Fruit fly (Drosophila melanogaster): ENCODE results near the gene PrBP.
A peak's percentile ranks its signal among the peaks of the same experiment; 100 is the strongest.

Gene PrBP

dm6 chr2L:8691292-8691975 is 5.7 kb upstream of the PrBP start (continued):
- TF ChIP-seq CG18011 (GFP tag; optimal IDR thresholded peaks at IDR 0.05) (peak; percentile 34), CG9932 (GFP tag; IDR thresholded peaks at IDR 0.05) (peak; percentile 75), vfl (GFP tag; optimal IDR thresholded peaks at IDR 0.05) (no peak), CG18599 (GFP tag; optimal IDR thresholded peaks at IDR 0.05) (peak; percentile 83), CG6654 (GFP tag; optimal IDR thresholded peaks at IDR 0.05) (peak; percentile 66), nerfin-2 (GFP tag; IDR thresholded peaks at IDR 0.05; ENCODE audit: partially characterized antibody) (no peak), CG13296 (GFP tag; optimal IDR thresholded peaks at IDR 0.05) (peak; percentile 91), peb (GFP tag; IDR thresholded peaks at IDR 0.05) (peak; percentile 4), CG4282 (GFP tag; optimal IDR thresholded peaks at IDR 0.05) (no peak), CG11456 (GFP tag; IDR thresholded peaks at IDR 0.05) (peak; percentile 31; the same call in 1 of the 3 replicates), Dad (GFP tag; optimal IDR thresholded peaks at IDR 0.05) (peak; percentile 57), unc-4 (GFP tag; IDR thresholded peaks at IDR 0.05; ENCODE audit: partially characterized antibody) (no peak), Abd-B (GFP tag; optimal IDR thresholded peaks at IDR 0.05) (peak; percentile 85), phol (tag; optimal IDR thresholded peaks at IDR 0.05) (peak; percentile 94), CG9797 (GFP tag; optimal IDR thresholded peaks at IDR 0.05) (no peak), CG3407 (GFP tag; optimal IDR thresholded peaks at IDR 0.05) (peak; percentile 85), CG3838 (GFP tag; optimal IDR thresholded peaks at IDR 0.05) (peak; percentile 24), CG13894 (tag; optimal IDR thresholded peaks at IDR 0.05) (peak; percentile 52), ab (GFP tag; optimal IDR thresholded peaks at IDR 0.05) (no peak), Hr78 (GFP tag; optimal IDR thresholded peaks at IDR 0.05) (peak in 1 of 2 experiments; percentile 86), Hr39 (optimal IDR thresholded peaks at IDR 0.05) (no peak), CG4854 (GFP tag; optimal IDR thresholded peaks at IDR 0.05) (peak; percentile 62), grau (tag; optimal IDR thresholded peaks at IDR 0.05) (peak; percentile 90), nerfin-1 (tag; optimal IDR thresholded peaks at IDR 0.05) (peak; percentile 88), Sry-β (GFP tag; optimal IDR thresholded peaks at IDR 0.05) (peak; percentile 51), CG7928 (GFP tag; optimal IDR thresholded peaks at IDR 0.05) (peak; percentile 66), h (optimal IDR thresholded peaks at IDR 0.05) (no peak), D (optimal IDR thresholded peaks at IDR 0.05) (no peak), D (GFP tag; optimal IDR thresholded peaks at IDR 0.05) (peak; percentile 91), CG31441 (GFP tag; IDR thresholded peaks at IDR 0.05) (peak; percentile 96), CG12236 (GFP tag; optimal IDR thresholded peaks at IDR 0.05) (peak; percentile 3), Hmr (GFP tag; optimal IDR thresholded peaks at IDR 0.05) (peak; percentile 90), bigmax (GFP tag; optimal IDR thresholded peaks at IDR 0.05) (no peak), CG7271 (tag; optimal IDR thresholded peaks at IDR 0.05) (peak; percentile 7), sima (GFP tag; optimal IDR thresholded peaks at IDR 0.05) (no peak), CG4707 (GFP tag; optimal IDR thresholded peaks at IDR 0.05) (peak; percentile 76), CG8765 (GFP tag; IDR thresholded peaks at IDR 0.05) (no peak), CG7987 (GFP tag; optimal IDR thresholded peaks at IDR 0.05) (peak; percentile 62), Dip3 (GFP tag; optimal IDR thresholded peaks at IDR 0.05) (no peak), tap (tag; optimal IDR thresholded peaks at IDR 0.05) (peak; percentile 75), ken (GFP tag; IDR thresholded peaks at IDR 0.05) (peak; percentile 23; the same call in 1 of the 3 replicates), Atf-2 (GFP tag; optimal IDR thresholded peaks at IDR 0.05) (peak; percentile 50), Kr (GFP tag; optimal IDR thresholded peaks at IDR 0.05) (peak; percentile 55), Deaf1 (tag; optimal IDR thresholded peaks at IDR 0.05) (peak; percentile 69), nmo (GFP tag; optimal IDR thresholded peaks at IDR 0.05) (peak; percentile 94), rib (GFP tag; IDR thresholded peaks at IDR 0.05) (no peak), CG7745 (tag; optimal IDR thresholded peaks at IDR 0.05) (peak; percentile 0), CG5245 (GFP tag; optimal IDR thresholded peaks at IDR 0.05) (peak; percentile 56), Optix (GFP tag; IDR thresholded peaks at IDR 0.05) (0 out of 3 replicates have a peak, but pooled peaks have one; percentile 6), D19A (tag; optimal IDR thresholded peaks at IDR 0.05) (peak; percentile 92)

Measured in whole organism, embryonic.